Worm (Caenorhabditis elegans) whole organism, L4 larva: ENCODE measurements around the gene frm-2.

ENCODE experiments used
- F10B5.3 ChIP-seq: sonication (generic microtip); optimal IDR thresholded peaks from 2 replicates; lab custom pipeline; 2016; ENCODE audit warnings: mild to moderate bottlenecking, missing genetic modification characterization, missing compliant biosample characterization
- F37D6.2 ChIP-seq: sonication (generic microtip); optimal IDR thresholded peaks from 2 replicates; lab custom pipeline; 2016; ENCODE audit warnings: mild to moderate bottlenecking, missing genetic modification characterization, missing compliant biosample characterization
- R02D3.7 ChIP-seq: fragments of 150-350 bp; sonication (generic microtip); optimal IDR thresholded peaks from 3 replicates; lab custom pipeline; 2014; ENCODE audit warnings: missing biosample characterization, missing genetic modification characterization
- T20F7.1 ChIP-seq: fragments of 200-800 bp; sonication (Bioruptor generic); optimal IDR thresholded peaks from 2 replicates; lab custom pipeline; 2018; ENCODE audit warnings: mild to moderate bottlenecking, missing genetic modification characterization, missing compliant biosample characterization
- T26A8.4 ChIP-seq: fragments of 200-800 bp; sonication (Bioruptor generic); IDR thresholded peaks from 2 replicates; pipeline ENCODE4 v1.3.6; 2022; ENCODE audit warnings: missing genetic modification characterization, missing compliant biosample characterization
- Y105C5A.15 ChIP-seq: fragments of 200-800 bp; sonication (Bioruptor generic); IDR thresholded peaks from 2 replicates; pipeline ENCODE4 v1.3.6; 2022; ENCODE audit warnings: missing genetic modification characterization, missing compliant biosample characterization
- Y48G9A.11 ChIP-seq: fragments of 200-800 bp; sonication (Bioruptor generic); IDR thresholded peaks from 2 replicates; pipeline ENCODE4 v1.3.6; 2022; ENCODE audit warnings: missing genetic modification reagents, missing genetic modification characterization, missing compliant biosample characterization
- Y5F2A.4 ChIP-seq: fragments of 200-800 bp; sonication (Bioruptor generic); optimal IDR thresholded peaks from 2 replicates; lab custom pipeline; 2018; ENCODE audit warnings: mild to moderate bottlenecking, missing genetic modification characterization, missing compliant biosample characterization
- ZK337.2 ChIP-seq: fragments of 200-800 bp; sonication (Bioruptor generic); IDR thresholded peaks from 2 replicates; pipeline ENCODE4 v1.3.6; 2022; ENCODE audit warnings: missing genetic modification reagents, missing genetic modification characterization, missing compliant biosample characterization
- ZK546.5 ChIP-seq, 2 experiments: sonication (generic microtip); optimal IDR thresholded peaks; 2 replicates each; lab custom pipeline; 2017; ENCODE audit warnings: missing biosample characterization in 2 of 2, missing genetic modification characterization in 2 of 2
- aha-1 ChIP-seq: fragments of 150-350 bp; peaks from one replicate; lab custom pipeline; 2014; ENCODE audit warnings: missing biosample characterization, missing genetic modification characterization
- ama-1 ChIP-seq: fragments of 150-350 bp; optimal IDR thresholded peaks from 2 replicates; lab custom pipeline; 2014; ENCODE audit warnings: inconsistent platforms, mixed read lengths
- ceh-20 ChIP-seq: fragments of 200-800 bp; sonication (Bioruptor generic); IDR thresholded peaks from 2 replicates; pipeline ENCODE4 v1.3.6; 2022; ENCODE audit warnings: missing genetic modification reagents, missing genetic modification characterization, missing compliant biosample characterization
- ceh-28 ChIP-seq: fragments of 150-350 bp; optimal IDR thresholded peaks from 2 replicates; lab custom pipeline; 2014; ENCODE audit warnings: missing biosample characterization, missing genetic modification reagents, missing genetic modification characterization
- ceh-32 ChIP-seq: sonication (generic microtip); optimal IDR thresholded peaks from 2 replicates; lab custom pipeline; 2016; ENCODE audit warnings: mild to moderate bottlenecking, missing genetic modification characterization, missing compliant biosample characterization; ENCODE audit not compliant: poor library complexity
- ceh-82 ChIP-seq: sonication (generic microtip); optimal IDR thresholded peaks from 2 replicates; lab custom pipeline; 2017; ENCODE audit warnings: missing biosample characterization, missing genetic modification characterization
- ces-1 ChIP-seq: fragments of 150-350 bp; sonication (generic microtip); optimal IDR thresholded peaks from 4 replicates; lab custom pipeline; 2014; ENCODE audit warnings: missing biosample characterization, missing genetic modification reagents, missing genetic modification characterization
- ctbp-1 ChIP-seq: fragments of 200-800 bp; sonication (Bioruptor generic); IDR thresholded peaks from 2 replicates; pipeline ENCODE4 v1.3.6; 2022; ENCODE audit warnings: missing genetic modification reagents, missing genetic modification characterization, missing compliant biosample characterization
- dmd-6 ChIP-seq: fragments of 200-800 bp; sonication (Bioruptor generic); IDR thresholded peaks from 2 replicates; pipeline ENCODE4 v1.3.6; 2022; ENCODE audit warnings: missing genetic modification reagents, missing genetic modification characterization, missing compliant biosample characterization
- dmd-8 ChIP-seq: fragments of 200-800 bp; sonication (Bioruptor generic); IDR thresholded peaks from 2 replicates; pipeline ENCODE4 v1.3.6; 2022; ENCODE audit warnings: missing genetic modification characterization, missing compliant biosample characterization
- dpl-1 ChIP-seq: fragments of 150-350 bp; optimal IDR thresholded peaks from 2 replicates; lab custom pipeline; 2014; ENCODE audit warnings: missing biosample characterization, missing genetic modification reagents, missing genetic modification characterization
- duxl-1 ChIP-seq: sonication (generic microtip); optimal IDR thresholded peaks from 2 replicates; lab custom pipeline; 2016; ENCODE audit warnings: mild to moderate bottlenecking, missing genetic modification characterization, moderate library complexity, missing compliant biosample characterization; ENCODE audit not compliant: poor library complexity
- fkh-10 ChIP-seq: fragments of 150-350 bp; optimal IDR thresholded peaks from 2 replicates; lab custom pipeline; 2014; ENCODE audit warnings: missing biosample characterization, missing genetic modification reagents, missing genetic modification characterization
- hif-1 ChIP-seq, 2 experiments: sonication (generic microtip); optimal IDR thresholded peaks; 2 replicates each; lab custom pipeline; 2016 to 2017; ENCODE audit warnings: missing compliant biosample characterization in 2 of 2, missing genetic modification characterization in 2 of 2, missing genetic modification reagents in 2 of 2, missing genotype in 2 of 2, mild to moderate bottlenecking in 1 of 2
- hlh-11 ChIP-seq: fragments of 200-800 bp; sonication (Bioruptor generic); optimal IDR thresholded peaks from 2 replicates; lab custom pipeline; 2018; ENCODE audit warnings: mild to moderate bottlenecking, missing genetic modification characterization, missing compliant biosample characterization
- hlh-30 ChIP-seq: sonication (generic microtip); optimal IDR thresholded peaks from 2 replicates; lab custom pipeline; 2017; ENCODE audit warnings: antibody characterized with exemption, mild to moderate bottlenecking, missing genetic modification characterization, missing compliant biosample characterization; ENCODE audit not compliant: insufficient read depth
- hmg-1.1 ChIP-seq: fragments of 200-800 bp; sonication (Bioruptor generic); IDR thresholded peaks from 2 replicates; pipeline ENCODE4 v1.3.6; 2022; ENCODE audit warnings: missing genetic modification reagents, missing genetic modification characterization, missing compliant biosample characterization
- lim-7 ChIP-seq: fragments of 200-800 bp; sonication (Bioruptor generic); IDR thresholded peaks from 2 replicates; pipeline ENCODE4 v1.3.6; 2022; ENCODE audit warnings: missing genetic modification characterization, missing compliant biosample characterization
- lin-1 ChIP-seq: fragments of 200-800 bp; sonication (Bioruptor generic); IDR thresholded peaks from 2 replicates; pipeline ENCODE4 v1.3.6; 2022; ENCODE audit warnings: missing genetic modification reagents, missing genetic modification characterization, missing compliant biosample characterization
- lin-15B ChIP-seq: fragments of 150-350 bp; sonication (generic microtip); optimal IDR thresholded peaks from 3 replicates; lab custom pipeline; 2014; ENCODE audit warnings: missing biosample characterization, missing genetic modification characterization
- lin-38 ChIP-seq: fragments of 200-800 bp; sonication (Bioruptor generic); IDR thresholded peaks from 2 replicates; pipeline ENCODE4 v1.3.6; 2022; ENCODE audit warnings: missing genetic modification reagents, missing genetic modification characterization, missing compliant biosample characterization
- lin-39 ChIP-seq: fragments of 150-350 bp; optimal IDR thresholded peaks from 2 replicates; lab custom pipeline; 2014; ENCODE audit warnings: missing biosample characterization, missing genetic modification reagents, missing genetic modification characterization
- lsy-2 ChIP-seq, 2 experiments: fragments of 150-350 bp in 1 of 2; sonication (generic microtip) in 1 of 2; optimal IDR thresholded peaks; 2 replicates each; lab custom pipeline; 2014 to 2017; ENCODE audit warnings: missing biosample characterization in 2 of 2, missing genetic modification characterization in 2 of 2
- madf-5 ChIP-seq, 2 experiments: fragments of 200-800 bp; sonication (Bioruptor generic); IDR thresholded peaks; 2 replicates each; pipeline ENCODE4 v1.3.6; 2022; ENCODE audit warnings: missing compliant biosample characterization in 2 of 2, missing genetic modification characterization in 2 of 2
- mdt-29 ChIP-seq: fragments of 200-800 bp; sonication (Bioruptor generic); IDR thresholded peaks from 2 replicates; pipeline ENCODE4 v1.3.6; 2022; ENCODE audit warnings: missing genetic modification reagents, missing genetic modification characterization, missing compliant biosample characterization
- mep-1 ChIP-seq: fragments of 150-350 bp; sonication (generic microtip); optimal IDR thresholded peaks from 3 replicates; lab custom pipeline; 2014; ENCODE audit warnings: missing biosample characterization, missing genetic modification characterization
- mxl-2 ChIP-seq: fragments of 200-800 bp; sonication (Bioruptor generic); conservative IDR thresholded peaks from 2 replicates; pipeline ENCODE4 v1.3.6; 2022; ENCODE audit warnings: missing genetic modification reagents, missing genetic modification characterization, missing compliant biosample characterization
- mxl-3 ChIP-seq: fragments of 200-800 bp; sonication (Bioruptor generic); optimal IDR thresholded peaks from 2 replicates; lab custom pipeline; 2018; ENCODE audit warnings: mild to moderate bottlenecking, missing genetic modification characterization, missing compliant biosample characterization
- nhr-111 ChIP-seq: fragments of 200-800 bp; sonication (Bioruptor generic); optimal IDR thresholded peaks from 2 replicates; lab custom pipeline; 2018; ENCODE audit warnings: mild to moderate bottlenecking, missing genetic modification characterization, missing compliant biosample characterization
- nhr-41 ChIP-seq: fragments of 200-800 bp; sonication (Bioruptor generic); IDR thresholded peaks from 2 replicates; pipeline ENCODE4 v1.3.6; 2022; ENCODE audit warnings: missing genetic modification reagents, missing genetic modification characterization, missing compliant biosample characterization
- nhr-48 ChIP-seq: sonication (generic microtip); optimal IDR thresholded peaks from 2 replicates; lab custom pipeline; 2016; ENCODE audit warnings: mild to moderate bottlenecking, missing genetic modification characterization, missing compliant biosample characterization
- pha-4 ChIP-seq, 2 experiments: fragments of 150-350 bp in 1 of 2; fragments of 200-800 bp in 1 of 2; sonication (Bioruptor generic) in 1 of 2; IDR thresholded peaks in 1 of 2; optimal IDR thresholded peaks in 1 of 2; 2 replicates each; pipeline versions ENCODE4 v1.3.6 to Lab custom; 2014 to 2022; ENCODE audit warnings: missing genetic modification characterization in 2 of 2, missing genetic modification reagents in 2 of 2, missing biosample characterization in 1 of 2, missing compliant biosample characterization in 1 of 2
- php-3 ChIP-seq: fragments of 200-800 bp; sonication (Bioruptor generic); IDR thresholded peaks from 2 replicates; pipeline ENCODE4 v1.3.6; 2022; ENCODE audit warnings: missing genetic modification reagents, missing genetic modification characterization, missing compliant biosample characterization
- pqm-1 ChIP-seq: sonication (generic microtip); optimal IDR thresholded peaks from 2 replicates; lab custom pipeline; 2017; ENCODE audit warnings: missing biosample characterization, missing genetic modification characterization
- rbr-2 ChIP-seq: sonication (generic microtip); optimal IDR thresholded peaks from 2 replicates; lab custom pipeline; 2016; ENCODE audit warnings: missing genotype, missing genetic modification characterization, missing compliant biosample characterization
- skn-1 ChIP-seq: fragments of 150-350 bp; optimal IDR thresholded peaks from 2 replicates; lab custom pipeline; 2014; ENCODE audit warnings: missing biosample characterization, missing genetic modification characterization
- snpc-4 ChIP-seq: fragments of 150-350 bp; optimal IDR thresholded peaks from 2 replicates; lab custom pipeline; 2014; ENCODE audit warnings: missing biosample characterization, missing genetic modification characterization
- spr-1 ChIP-seq: sonication (generic microtip); optimal IDR thresholded peaks from 2 replicates; lab custom pipeline; 2016; ENCODE audit warnings: mild to moderate bottlenecking, missing genetic modification characterization, missing compliant biosample characterization
- zag-1 ChIP-seq: fragments of 150-350 bp; optimal IDR thresholded peaks from 2 replicates; lab custom pipeline; 2014; ENCODE audit warnings: missing biosample characterization, missing genetic modification characterization
- zfp-2 ChIP-seq: sonication (generic microtip); optimal IDR thresholded peaks from 2 replicates; lab custom pipeline; 2016; ENCODE audit warnings: mild to moderate bottlenecking, missing genetic modification characterization, missing compliant biosample characterization
- ztf-11 ChIP-seq: fragments of 150-350 bp; optimal IDR thresholded peaks from 2 replicates; lab custom pipeline; 2014; ENCODE audit warnings: missing biosample characterization, missing genetic modification characterization
- ztf-7 ChIP-seq: fragments of 150-350 bp; optimal IDR thresholded peaks from 2 replicates; lab custom pipeline; 2014; ENCODE audit warnings: missing biosample characterization, missing genetic modification characterization

The frm-2 gene

DNA sequence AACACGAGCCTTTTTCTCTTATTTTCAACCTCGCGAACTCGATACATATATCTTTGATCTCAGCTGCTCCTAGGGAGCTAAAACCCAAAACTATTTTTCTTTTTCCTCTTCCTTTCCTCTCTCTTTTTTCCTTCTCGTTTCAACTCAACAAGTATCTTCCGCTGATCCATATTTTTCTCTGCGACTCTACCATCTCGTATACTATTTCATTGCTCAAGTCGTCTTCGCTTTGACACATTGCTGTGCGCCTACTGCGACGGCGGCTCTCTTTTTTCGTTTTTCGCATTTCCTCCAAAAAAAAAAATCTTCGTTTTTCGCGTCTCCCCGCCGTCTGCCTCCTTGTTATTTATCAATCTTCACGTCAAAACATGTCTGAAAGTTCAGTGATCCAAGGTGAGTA, 32.1 kb downstream of the frm-2 start (continued):
- TF ChIP-seq lin-38 (GFP tag; lab: Robert Waterston, UW) (no peak; the same call in 1 of the 2 replicates), pha-4 (GFP tag; IDR thresholded peaks at IDR 0.05; lab: Robert Waterston, UW) (peak; percentile 42; the same call in 1 of the 2 replicates), pha-4 (tag; optimal IDR thresholded peaks at IDR 0.05; lab: Kevin White, UChicago) (no peak), ztf-11 (no peak), mxl-3 (GFP tag; lab: Kevin White, UChicago) (no peak), T26A8.4 (GFP tag; lab: Robert Waterston, UW) (no peak), pqm-1 (tag; lab: Kevin White, UChicago) (no peak), dmd-8 (GFP tag; lab: Robert Waterston, UW) (no peak), F37D6.2 (tag; lab: Kevin White, UChicago) (no peak), madf-5 (GFP tag; IDR thresholded peaks at IDR 0.05; lab: Robert Waterston, UW) (no peak), lin-1 (GFP tag; lab: Robert Waterston, UW) (no peak), php-3 (GFP tag; lab: Robert Waterston, UW) (no peak), hmg-1.1 (GFP tag; lab: Robert Waterston, UW) (peak; percentile 59), zfp-2 (no peak), zag-1 (tag; lab: Kevin White, UChicago) (no peak), lim-7 (GFP tag; lab: Robert Waterston, UW) (no peak), T20F7.1 (GFP tag; lab: Kevin White, UChicago) (no peak), Y5F2A.4 (GFP tag; lab: Kevin White, UChicago) (no peak), spr-1 (tag; lab: Kevin White, UChicago) (no peak), R02D3.7 (tag; lab: Kevin White, UChicago) (no peak), lsy-2 (tag; optimal IDR thresholded peaks at IDR 0.05; lab: Kevin White, UChicago) (peak in 1 of 2 experiments; percentile 44), duxl-1 (no peak), Y48G9A.11 (GFP tag; lab: Robert Waterston, UW) (no peak), ZK337.2 (GFP tag; lab: Robert Waterston, UW) (no peak), hlh-11 (tag; lab: Kevin White, UChicago) (peak; percentile 57), aha-1 (tag; lab: Kevin White, UChicago) (peak; percentile 94), skn-1 (tag; lab: Kevin White, UChicago) (no peak), ceh-20 (GFP tag; lab: Robert Waterston, UW) (peak; percentile 56), lin-15B (tag; lab: Kevin White, UChicago) (no peak), F10B5.3 (no peak), hlh-30 (tag; lab: Kevin White, UChicago) (peak; percentile 2), mxl-2 (GFP tag; lab: Robert Waterston, UW) (no peak), rbr-2 (tag; lab: Kevin White, UChicago) (peak; percentile 36), ceh-28 (tag; lab: Kevin White, UChicago) (no peak), fkh-10 (GFP tag; lab: Kevin White, UChicago) (peak; percentile 76), ceh-32 (no peak), nhr-48 (tag; lab: Kevin White, UChicago) (no peak), lin-39 (tag; lab: Kevin White, UChicago) (no peak), ctbp-1 (peak; percentile 50; the same call in 1 of the 2 replicates), dmd-6 (GFP tag; lab: Robert Waterston, UW) (peak; percentile 10; the same call in 1 of the 2 replicates), snpc-4 (tag; lab: Kevin White, UChicago) (no peak), dpl-1 (GFP tag; lab: Kevin White, UChicago) (no peak), ama-1 (lab: Kevin White, UChicago) (no peak), nhr-111 (GFP tag; lab: Kevin White, UChicago) (no peak), nhr-41 (GFP tag; lab: Robert Waterston, UW) (no peak), mep-1 (tag; lab: Kevin White, UChicago) (peak; percentile 54), mdt-29 (GFP tag; lab: Robert Waterston, UW) (no peak), ces-1 (GFP tag; lab: Kevin White, UChicago) (no peak), Y105C5A.15 (GFP tag; lab: Robert Waterston, UW) (no peak), hif-1 (tag; optimal IDR thresholded peaks at IDR 0.05; lab: Kevin White, UChicago) (peak in 1 of 2 experiments; percentile 16), ceh-82 (tag; lab: Kevin White, UChicago) (no peak), ZK546.5 (tag; optimal IDR thresholded peaks at IDR 0.05; lab: Kevin White, UChicago) (no peak), ztf-7 (tag; lab: Kevin White, UChicago) (no peak)
